Worm (Caenorhabditis elegans): ENCODE data around the gene apt-9.

DNA sequence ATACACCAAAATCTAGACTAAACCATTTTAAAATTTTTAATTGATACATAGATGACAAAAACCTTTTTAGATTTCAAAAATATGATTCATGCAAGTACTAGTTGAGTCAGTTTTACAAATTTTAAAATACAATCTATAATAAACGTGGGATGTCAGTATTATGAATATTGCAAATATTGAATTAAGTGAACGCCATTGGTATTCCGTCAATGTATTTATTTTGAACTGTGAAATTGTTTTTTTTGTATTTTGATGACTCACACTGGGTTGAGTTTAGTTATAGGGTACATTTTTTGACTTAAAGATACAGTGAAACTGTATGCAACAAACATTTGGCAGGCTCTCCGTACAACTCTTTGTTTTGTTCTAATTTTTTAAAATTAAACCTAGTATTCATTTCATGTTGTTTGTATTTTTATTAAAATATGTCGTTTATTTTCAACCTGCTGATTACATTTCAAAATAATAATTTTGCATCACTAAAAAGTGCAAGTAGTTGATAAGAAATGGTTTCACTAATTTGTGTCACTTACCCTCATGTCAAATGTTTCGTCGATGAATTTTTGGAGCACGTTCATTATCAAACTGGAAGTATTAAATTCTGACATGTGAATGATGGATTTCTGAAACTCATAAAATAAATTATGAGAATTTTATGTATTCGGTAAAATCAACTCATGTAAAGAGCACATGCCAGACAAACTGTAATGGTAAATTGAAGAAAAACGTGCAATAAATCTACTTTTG lies 36.7 kb downstream of the apt-9 start, which contains the start of gene W02H3.1:
- TF ChIP-seq swsn-7 (tag; optimal IDR thresholded peaks at IDR 0.05) = no peak
- TF ChIP-seq lir-3 (tag; optimal IDR thresholded peaks at IDR 0.05; ENCODE audit: poor library complexity) = no peak
- no peak for TF ChIP-seq unc-62 (GFP tag; optimal IDR thresholded peaks at IDR 0.05)
- no peak for TF ChIP-seq mep-1 (tag; optimal IDR thresholded peaks at IDR 0.05)
- no peak for TF ChIP-seq F16B12.6 (tag; optimal IDR thresholded peaks at IDR 0.05)
- no peak for TF ChIP-seq jun-1 (tag; optimal IDR thresholded peaks at IDR 0.05)
- no peak for TF ChIP-seq aly-2 (tag; optimal IDR thresholded peaks at IDR 0.05)
- TF ChIP-seq ztf-11 (tag; optimal IDR thresholded peaks at IDR 0.05) = no peak
- no peak for TF ChIP-seq ceh-82 (tag; optimal IDR thresholded peaks at IDR 0.05)
